Worm (Caenorhabditis elegans): Measurements from ENCODE around the gene F47F2.3.

DNA sequence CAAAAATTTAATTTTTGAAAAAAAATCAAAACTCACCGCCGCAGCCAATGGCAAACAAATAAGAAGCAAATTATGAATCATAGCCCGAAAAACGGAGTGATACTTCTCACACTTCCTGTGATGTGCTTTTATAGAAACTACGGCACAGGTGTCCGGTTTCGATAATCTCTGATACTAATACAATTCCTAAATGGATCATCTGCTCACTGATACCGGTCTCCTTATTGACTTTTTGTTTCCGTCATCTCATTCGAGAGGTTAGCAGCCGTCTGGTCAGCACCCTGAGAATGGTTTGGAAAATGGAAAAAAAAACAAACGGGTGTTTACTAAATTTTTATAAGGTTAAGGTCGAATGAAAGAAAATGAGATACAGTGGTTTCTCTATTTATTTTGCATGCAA lies 20.3 kb upstream of the F47F2.3 start, which contains the start of gene idpp-9:
- TF ChIP-seq scrt-1 (GFP tag; IDR thresholded peaks at IDR 0.05) = no peak
- TF ChIP-seq ceh-13 (GFP tag; optimal IDR thresholded peaks at IDR 0.05) = no peak
- TF ChIP-seq ama-1 (optimal IDR thresholded peaks at IDR 0.05) = no peak
- TF ChIP-seq ets-7 (tag; optimal IDR thresholded peaks at IDR 0.05) = no peak
- TF ChIP-seq hmbx-1 (tag; optimal IDR thresholded peaks at IDR 0.05) = no peak
- no peak for TF ChIP-seq sea-1 (GFP tag; conservative IDR thresholded peaks at IDR 0.05)
- no peak for TF ChIP-seq hnd-1 (tag; optimal IDR thresholded peaks at IDR 0.05)

Data from whole organism, early embryonic.